Worm (Caenorhabditis elegans): ENCODE measurements around the gene F46C5.10.

DNA sequence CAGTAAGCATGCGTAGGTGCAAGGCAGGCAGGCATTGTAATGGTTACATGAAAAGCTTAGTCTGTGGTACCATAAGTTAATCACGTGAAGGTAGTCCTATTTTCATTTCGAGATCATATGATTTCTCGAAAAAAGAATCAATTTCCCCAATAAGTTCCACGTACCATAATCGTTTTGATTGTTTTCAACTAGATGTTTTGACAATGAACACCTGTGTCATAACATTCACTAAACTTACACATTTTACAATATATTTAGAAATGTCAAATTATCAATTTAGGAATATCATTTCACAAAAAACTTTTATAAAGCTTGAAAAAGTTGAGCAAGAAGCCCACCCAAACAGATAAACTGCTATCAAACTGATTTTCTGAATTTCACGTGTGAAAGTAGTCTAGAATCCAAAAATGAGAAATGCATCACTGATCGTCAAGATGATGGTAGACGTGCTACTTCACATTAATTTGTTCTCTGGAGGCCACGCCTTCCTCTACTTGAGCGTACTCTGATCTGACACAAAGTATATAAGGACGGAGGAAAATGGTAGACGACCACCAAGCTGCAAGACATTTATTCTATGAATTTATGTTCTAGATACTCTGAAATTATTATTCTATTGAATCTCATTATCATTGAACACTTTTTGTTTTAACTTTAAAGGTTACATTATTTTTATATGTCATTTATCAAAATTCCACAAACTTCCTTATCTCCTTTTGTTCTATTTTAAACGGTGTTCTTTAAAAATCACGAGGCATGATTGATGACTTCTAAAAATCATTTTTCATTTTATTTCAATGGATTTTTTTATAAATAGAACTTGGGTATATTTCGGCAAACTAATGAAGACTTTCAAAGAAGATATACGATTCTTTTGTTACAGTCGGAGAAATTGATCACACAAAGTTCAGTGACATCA, at the start of gene F46C5.10:
- TF ChIP-seq crh-2 (tag; optimal IDR thresholded peaks at IDR 0.05) = no peak
- no peak for TF ChIP-seq aly-2 (tag; optimal IDR thresholded peaks at IDR 0.05)
- no peak for TF ChIP-seq unc-39 (tag; optimal IDR thresholded peaks at IDR 0.05)
- TF ChIP-seq dmd-4 (tag; optimal IDR thresholded peaks at IDR 0.05) = no peak
- peak in 1 of 2 experiments; percentile 38 for TF ChIP-seq lsy-2 (tag; optimal IDR thresholded peaks at IDR 0.05)
- TF ChIP-seq ama-1 (optimal IDR thresholded peaks at IDR 0.05) = no peak
- peak; percentile 14 for TF ChIP-seq lin-13 (GFP tag; optimal IDR thresholded peaks at IDR 0.05)
